Worm (Caenorhabditis elegans): ENCODE data around the gene C35A11.3.

The C35A11.3 gene

DNA sequence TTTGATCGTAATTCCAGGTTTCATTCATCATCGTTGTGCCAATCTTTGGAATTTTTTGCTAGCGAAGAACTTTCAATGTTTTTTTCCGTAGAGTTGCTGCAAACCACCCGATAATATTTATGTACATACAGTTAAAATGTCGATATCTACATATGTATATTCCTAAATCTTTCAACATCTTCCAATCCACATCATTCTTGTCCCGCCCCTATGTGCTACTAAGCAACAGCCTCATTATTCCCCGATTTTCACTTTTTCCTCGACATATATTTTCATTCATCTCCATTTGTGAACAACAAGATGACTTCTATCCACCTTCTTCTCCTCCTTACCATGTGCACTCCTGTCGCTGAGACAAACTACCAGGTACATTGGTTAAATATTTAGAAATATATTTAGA is at the start of gene C35A11.3:
Gene C35A11.3, plus strand, starts transcription at position 301 of the 400 bp plus-strand sequence.
- TF ChIP-seq unc-120 (tag; optimal IDR thresholded peaks at IDR 0.05; ENCODE audit: poor library complexity, severe bottlenecking) (no peak), nhr-237 (tag; optimal IDR thresholded peaks at IDR 0.05) (no peak), mab-5 (tag; optimal IDR thresholded peaks at IDR 0.05) (no peak), snpc-4 (tag; optimal IDR thresholded peaks at IDR 0.05) (no peak), pha-4 (tag; optimal IDR thresholded peaks at IDR 0.05) (no peak), mep-1 (tag; optimal IDR thresholded peaks at IDR 0.05) (no peak), unc-39 (tag; optimal IDR thresholded peaks at IDR 0.05) (no peak), ztf-11 (tag; optimal IDR thresholded peaks at IDR 0.05) (no peak), nhr-12 (tag; optimal IDR thresholded peaks at IDR 0.05) (no peak)

DNA sequence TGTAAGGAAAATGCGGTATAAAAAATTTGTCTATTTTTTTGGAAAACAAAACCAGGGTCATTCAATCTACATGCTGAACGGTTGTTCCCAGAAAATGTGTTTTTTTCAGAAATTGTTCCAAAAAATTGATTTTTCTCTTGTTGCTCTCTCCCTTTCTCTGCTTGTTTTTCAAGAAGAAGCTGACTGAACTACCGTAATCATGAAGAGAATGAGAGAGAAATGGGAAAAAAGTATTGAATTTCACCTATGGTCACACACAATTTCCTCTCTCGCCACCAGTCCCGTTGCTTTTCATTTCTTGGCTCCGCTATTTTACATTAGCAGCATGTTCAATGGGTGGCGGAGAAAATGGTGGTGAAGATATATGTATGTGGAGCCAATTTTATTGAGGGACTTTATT is 49.4 kb upstream of the C35A11.3 start:
- no peak for TF ChIP-seq snpc-4 (tag; optimal IDR thresholded peaks at IDR 0.05)
- no peak for TF ChIP-seq ztf-11 (tag; optimal IDR thresholded peaks at IDR 0.05)
- TF ChIP-seq tbx-8 (GFP tag; optimal IDR thresholded peaks at IDR 0.05): no peak
- no peak for TF ChIP-seq ceh-83 (GFP tag; optimal IDR thresholded peaks at IDR 0.05)
- TF ChIP-seq nhr-237 (tag; optimal IDR thresholded peaks at IDR 0.05): no peak
- no peak for TF ChIP-seq hlh-1 (tag; optimal IDR thresholded peaks at IDR 0.05)
- no peak for TF ChIP-seq cnd-1 (tag; optimal IDR thresholded peaks at IDR 0.05)
- TF ChIP-seq lsy-2 (tag; optimal IDR thresholded peaks at IDR 0.05): no peak
- TF ChIP-seq sem-2 (GFP tag; optimal IDR thresholded peaks at IDR 0.05): no peak
- TF ChIP-seq lin-13 (tag; optimal IDR thresholded peaks at IDR 0.05): no peak
- TF ChIP-seq zip-8 (tag; optimal IDR thresholded peaks at IDR 0.05): no peak
- TF ChIP-seq nhr-76 (tag; optimal IDR thresholded peaks at IDR 0.05): no peak
- TF ChIP-seq ces-1 (GFP tag; optimal IDR thresholded peaks at IDR 0.05): no peak
- TF ChIP-seq ceh-39 (tag; optimal IDR thresholded peaks at IDR 0.05): no peak
- TF ChIP-seq unc-120 (tag; optimal IDR thresholded peaks at IDR 0.05; ENCODE audit: poor library complexity, severe bottlenecking): no peak
- no peak for TF ChIP-seq nhr-12 (tag; optimal IDR thresholded peaks at IDR 0.05)

DNA sequence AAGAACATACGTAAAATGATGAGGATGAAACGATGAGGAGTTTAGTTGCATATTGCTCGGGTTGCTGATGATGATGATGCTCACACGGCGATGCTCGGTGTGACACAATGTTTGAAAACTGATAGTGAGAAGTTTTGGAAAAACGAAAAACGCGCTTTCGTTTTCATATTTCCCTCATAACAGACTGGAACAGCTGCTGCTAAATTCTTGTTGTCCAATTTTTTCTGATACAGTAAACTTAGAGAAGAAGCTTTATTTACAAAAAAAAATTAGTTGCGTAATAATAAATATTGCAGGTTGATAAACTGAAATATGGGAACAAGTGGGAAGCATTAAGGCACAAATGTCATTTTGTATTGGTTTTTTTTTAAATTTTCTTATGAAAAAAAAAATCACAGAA is 47.7 kb upstream of the C35A11.3 start, which contains the start of gene ceh-33:
Gene ceh-33, minus strand, starts transcription at position 101 of the 400 bp plus-strand sequence.
- TF ChIP-seq ham-2 (GFP tag; optimal IDR thresholded peaks at IDR 0.05) (no peak), bed-3 (GFP tag; optimal IDR thresholded peaks at IDR 0.05) (no peak), zip-8 (tag; optimal IDR thresholded peaks at IDR 0.05) (peak; percentile 32)

ce11 chrV:5328314-5328713 is 43.9 kb upstream of the C35A11.3 start, which contains the start of gene C10G8.8:
Gene C10G8.8, minus strand, starts transcription at chrV:5328414.
- TF ChIP-seq ceh-43 (GFP tag; optimal IDR thresholded peaks at IDR 0.05) (no peak), mls-2 (tag; optimal IDR thresholded peaks at IDR 0.05) (no peak), lin-32 (GFP tag; optimal IDR thresholded peaks at IDR 0.05) (no peak), nhr-28 (tag; optimal IDR thresholded peaks at IDR 0.05) (no peak), zip-8 (tag; optimal IDR thresholded peaks at IDR 0.05) (no peak), nhr-76 (tag; optimal IDR thresholded peaks at IDR 0.05) (no peak), mab-5 (tag; optimal IDR thresholded peaks at IDR 0.05) (no peak), bed-3 (GFP tag; optimal IDR thresholded peaks at IDR 0.05) (no peak), mep-1 (tag; optimal IDR thresholded peaks at IDR 0.05) (no peak), ceh-83 (GFP tag; optimal IDR thresholded peaks at IDR 0.05) (no peak), unc-120 (tag; optimal IDR thresholded peaks at IDR 0.05; ENCODE audit: poor library complexity, severe bottlenecking) (no peak), pha-4 (tag; optimal IDR thresholded peaks at IDR 0.05) (no peak), unc-62 (GFP tag; optimal IDR thresholded peaks at IDR 0.05) (no peak), snpc-4 (tag; optimal IDR thresholded peaks at IDR 0.05) (no peak), unc-39 (tag; optimal IDR thresholded peaks at IDR 0.05) (no peak), lsy-2 (tag; optimal IDR thresholded peaks at IDR 0.05) (no peak), tbx-8 (GFP tag; optimal IDR thresholded peaks at IDR 0.05) (no peak), ceh-39 (tag; optimal IDR thresholded peaks at IDR 0.05) (no peak)

DNA sequence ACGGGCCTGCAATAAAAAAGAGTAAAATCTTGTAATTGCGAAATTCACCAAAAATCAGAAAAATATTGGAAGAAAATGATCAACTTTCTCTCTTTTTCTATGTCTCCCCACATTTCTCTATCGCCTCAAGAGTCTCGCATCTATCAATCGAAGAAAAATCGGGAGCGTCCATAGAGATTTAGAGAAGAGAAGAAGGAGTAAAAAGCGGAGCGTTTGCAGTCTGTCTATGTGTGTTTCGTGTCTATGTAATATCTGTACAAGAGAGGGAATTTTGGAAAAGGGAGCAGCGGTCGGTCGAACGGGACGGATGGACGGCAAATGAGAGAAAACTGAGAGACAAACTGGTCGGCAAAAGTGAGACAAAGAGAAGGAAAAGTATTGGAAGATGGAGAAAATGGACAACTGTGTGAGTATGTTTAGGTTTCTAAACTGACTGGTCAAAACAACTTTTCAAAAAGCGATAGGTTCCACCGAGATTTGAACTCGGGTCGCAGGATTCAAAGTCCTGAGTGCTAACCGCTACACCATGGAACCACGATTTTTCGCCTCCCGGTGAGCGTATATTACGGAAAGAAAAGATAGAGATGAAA is 42.4 kb upstream of the C35A11.3 start:
- TF ChIP-seq drap-1 (GFP tag; optimal IDR thresholded peaks at IDR 0.05) (no peak), elt-1 (tag; optimal IDR thresholded peaks at IDR 0.05; ENCODE audit: borderline replicate concordance, insufficient read depth) (no peak), ztf-11 (tag; optimal IDR thresholded peaks at IDR 0.05) (no peak), lin-32 (GFP tag; optimal IDR thresholded peaks at IDR 0.05) (no peak), ham-2 (GFP tag; optimal IDR thresholded peaks at IDR 0.05) (no peak), M03D4.4 (tag; optimal IDR thresholded peaks at IDR 0.05) (no peak), zip-8 (tag; optimal IDR thresholded peaks at IDR 0.05) (no peak), ceh-43 (GFP tag; optimal IDR thresholded peaks at IDR 0.05) (no peak), unc-120 (tag; optimal IDR thresholded peaks at IDR 0.05; ENCODE audit: poor library complexity, severe bottlenecking) (peak; percentile 55), nhr-12 (tag; optimal IDR thresholded peaks at IDR 0.05) (no peak), sptf-1 (tag; optimal IDR thresholded peaks at IDR 0.05) (peak; percentile 63), sem-2 (GFP tag; optimal IDR thresholded peaks at IDR 0.05) (no peak), ces-1 (GFP tag; optimal IDR thresholded peaks at IDR 0.05) (no peak), nhr-237 (tag; optimal IDR thresholded peaks at IDR 0.05) (no peak), tbx-8 (GFP tag; optimal IDR thresholded peaks at IDR 0.05) (no peak)

Data from whole organism, mixed stage, embryonic.